Fruit fly (Drosophila melanogaster): ENCODE measurements around the gene CG33648.

The CG33648 gene

DNA sequence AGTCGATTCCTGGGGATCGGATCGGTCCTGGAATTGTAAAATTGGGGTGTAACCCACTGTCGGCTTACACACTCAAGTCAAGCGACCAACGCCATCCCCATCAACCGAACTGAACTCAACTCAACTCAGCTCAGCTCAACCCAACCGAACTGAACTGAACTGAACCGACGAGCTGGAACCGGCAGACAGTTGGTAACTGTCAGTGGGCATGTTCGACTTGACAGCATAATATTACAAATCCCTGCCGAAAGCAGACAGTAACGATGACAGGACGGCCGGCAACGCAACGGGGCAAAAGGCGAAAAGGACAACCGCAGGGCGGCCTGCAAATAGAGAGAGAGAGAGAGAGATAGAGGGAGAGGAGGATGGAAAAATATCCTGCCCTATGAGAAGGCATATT lies 15.4 kb upstream of the CG33648 start (continued):
- TF ChIP-seq Side (GFP tag; optimal IDR thresholded peaks at IDR 0.05) (peak; percentile 2), Ets65A (GFP tag) (peak; percentile 57), tll (GFP tag; optimal IDR thresholded peaks at IDR 0.05) (peak in 1 of 2 experiments; percentile 69), zen (tag; optimal IDR thresholded peaks at IDR 0.05) (peak; percentile 7), gro (GFP tag; optimal IDR thresholded peaks at IDR 0.05) (peak; percentile 8)

DNA sequence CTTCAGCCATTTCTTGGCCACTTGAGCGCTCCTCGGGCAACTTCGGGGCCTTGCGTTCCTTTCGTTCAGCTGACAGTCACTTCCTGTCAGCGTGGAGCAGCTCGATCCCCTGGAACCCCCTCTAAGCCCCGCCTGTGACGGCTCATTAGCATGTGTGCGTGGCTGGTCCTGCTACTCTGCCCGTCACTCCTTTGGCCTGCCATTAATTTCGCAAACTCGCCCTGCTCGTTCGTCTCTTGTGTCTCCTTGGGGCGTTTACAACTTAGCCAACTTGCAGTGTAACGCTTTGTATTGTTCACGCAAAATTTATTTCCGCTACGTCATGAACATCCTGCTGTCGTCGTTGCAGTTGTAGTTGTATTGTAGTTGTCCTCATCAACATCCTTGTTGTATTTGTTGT lies 13.6 kb upstream of the CG33648 start:
- peak; percentile 66 for TF ChIP-seq Med (GFP tag)
- TF ChIP-seq Chrac-16 (GFP tag; optimal IDR thresholded peaks at IDR 0.05) = no peak
- TF ChIP-seq CG10147 (GFP tag; optimal IDR thresholded peaks at IDR 0.05) = no peak
- no peak for TF ChIP-seq CG34422 (GFP tag; IDR thresholded peaks at IDR 0.05)
- TF ChIP-seq TFAM (GFP tag; optimal IDR thresholded peaks at IDR 0.05) = no peak
- TF ChIP-seq CG11456 (GFP tag; IDR thresholded peaks at IDR 0.05) = 0 out of 3 replicates have a peak, but pooled peaks have one; percentile 48
- TF ChIP-seq Awh (GFP tag; IDR thresholded peaks at IDR 0.05) = no peak

dm6 chr2L:14511248-14511647 lies 12.9 kb upstream of the CG33648 start:
- TF ChIP-seq bowl (GFP tag; IDR thresholded peaks at IDR 0.05) (no peak), CG4820 (GFP tag; optimal IDR thresholded peaks at IDR 0.05) (no peak), Med (GFP tag) (peak; percentile 49), CG11504 (tag; optimal IDR thresholded peaks at IDR 0.05) (peak; percentile 58)

dm6 chr2L:14511872-14512271 lies 12.2 kb upstream of the CG33648 start:
- TF ChIP-seq CG10959 (GFP tag; IDR thresholded peaks at IDR 0.05) (no peak), CG10209 (GFP tag; optimal IDR thresholded peaks at IDR 0.05) (peak; percentile 34), lov (optimal IDR thresholded peaks at IDR 0.05) (no peak), lov (GFP tag; IDR thresholded peaks at IDR 0.05) (0 out of 3 replicates have a peak, but pooled peaks have one; percentile 50), z (GFP tag; IDR thresholded peaks at IDR 0.05) (0 out of 3 replicates have a peak, but pooled peaks have one; percentile 24), Med (GFP tag) (peak; percentile 33), CG9932 (GFP tag; IDR thresholded peaks at IDR 0.05) (no peak), CG17328 (GFP tag; IDR thresholded peaks at IDR 0.05) (0 out of 2 replicates have a peak, but pooled peaks have one; percentile 32), CG8281 (tag; optimal IDR thresholded peaks at IDR 0.05) (peak; percentile 92), CG17829 (tag; optimal IDR thresholded peaks at IDR 0.05) (no peak)

dm6 chr2L:14512811-14513389 lies 11.2 kb upstream of the CG33648 start:
- no peak for TF ChIP-seq hb (GFP tag; IDR thresholded peaks at IDR 0.05; ENCODE audit: partially characterized antibody)
- TF ChIP-seq slou (GFP tag; optimal IDR thresholded peaks at IDR 0.05) = peak; percentile 36
- peak; percentile 25 for TF ChIP-seq Fer1 (GFP tag; optimal IDR thresholded peaks at IDR 0.05)
- TF ChIP-seq hbn (GFP tag; IDR thresholded peaks at IDR 0.05; ENCODE audit: partially characterized antibody) = no peak
- TF ChIP-seq CG6854 (GFP tag; optimal IDR thresholded peaks at IDR 0.05) = no peak
- TF ChIP-seq Aef1 (GFP tag; IDR thresholded peaks at IDR 0.05) = no peak
- TF ChIP-seq CG31224 (GFP tag; IDR thresholded peaks at IDR 0.05) = no peak
- peak; percentile 50; the same call in 1 of the 2 replicates for TF ChIP-seq CG1024 (GFP tag; IDR thresholded peaks at IDR 0.05)
- peak; percentile 36 to 55 for TF ChIP-seq Hr51 (GFP tag; optimal IDR thresholded peaks at IDR 0.05)
- TF ChIP-seq Hr3 (GFP tag; optimal IDR thresholded peaks at IDR 0.05) = peak; percentile 65
- TF ChIP-seq Abd-B (GFP tag; optimal IDR thresholded peaks at IDR 0.05) = peak; percentile 67
- TF ChIP-seq sim (GFP tag; IDR thresholded peaks at IDR 0.05) = peak; percentile 63
- TF ChIP-seq Usf (GFP tag; optimal IDR thresholded peaks at IDR 0.05) = peak; percentile 72
- TF ChIP-seq gcm (GFP tag; optimal IDR thresholded peaks at IDR 0.05) = peak; percentile 79
- TF ChIP-seq mam (GFP tag; optimal IDR thresholded peaks at IDR 0.05) = peak; percentile 62
- peak; percentile 84 for TF ChIP-seq CG17328 (GFP tag; IDR thresholded peaks at IDR 0.05)
- TF ChIP-seq CG15073 (GFP tag; optimal IDR thresholded peaks at IDR 0.05) = peak; percentile 38
- TF ChIP-seq CG34224 (GFP tag; IDR thresholded peaks at IDR 0.05; ENCODE audit: partially characterized antibody) = no peak
- peak; percentile 50 for TF ChIP-seq oc (tag; optimal IDR thresholded peaks at IDR 0.05)
- peak; percentile 59 for TF ChIP-seq Bdp1 (GFP tag; optimal IDR thresholded peaks at IDR 0.05)
- no peak for TF ChIP-seq lov (optimal IDR thresholded peaks at IDR 0.05)
- TF ChIP-seq lov (GFP tag; IDR thresholded peaks at IDR 0.05) = peak; percentile 66; the same call in 1 of the 3 replicates
- TF ChIP-seq D19A (tag; optimal IDR thresholded peaks at IDR 0.05) = peak; percentile 80

All from whole organism, embryonic.